Fruit fly (Drosophila melanogaster) whole organism: ENCODE measurements around the gene CG3386.

Source experiments
- CG8478 ChIP-seq: fragments of >200 bp; optimal IDR thresholded peaks from 2 replicates; lab custom pipeline; 2018; ENCODE audit warnings: inconsistent platforms
- EcR ChIP-seq, 2 experiments: fragments of >200 bp; optimal IDR thresholded peaks; 2 replicates each; lab custom pipeline; 2017; ENCODE audit warnings: missing biosample characterization in 2 of 2, missing genetic modification characterization in 2 of 2, missing genetic modification reagents in 2 of 2
- pan ChIP-seq: fragments of >200 bp; optimal IDR thresholded peaks from 2 replicates; lab custom pipeline; 2017
- psq ChIP-seq: fragments of >200 bp; optimal IDR thresholded peaks from 2 replicates; lab custom pipeline; 2017
- usp ChIP-seq: fragments of >200 bp; optimal IDR thresholded peaks from 2 replicates; lab custom pipeline; 2017; ENCODE audit warnings: missing biosample characterization, missing genetic modification characterization, mixed read lengths

DNA sequence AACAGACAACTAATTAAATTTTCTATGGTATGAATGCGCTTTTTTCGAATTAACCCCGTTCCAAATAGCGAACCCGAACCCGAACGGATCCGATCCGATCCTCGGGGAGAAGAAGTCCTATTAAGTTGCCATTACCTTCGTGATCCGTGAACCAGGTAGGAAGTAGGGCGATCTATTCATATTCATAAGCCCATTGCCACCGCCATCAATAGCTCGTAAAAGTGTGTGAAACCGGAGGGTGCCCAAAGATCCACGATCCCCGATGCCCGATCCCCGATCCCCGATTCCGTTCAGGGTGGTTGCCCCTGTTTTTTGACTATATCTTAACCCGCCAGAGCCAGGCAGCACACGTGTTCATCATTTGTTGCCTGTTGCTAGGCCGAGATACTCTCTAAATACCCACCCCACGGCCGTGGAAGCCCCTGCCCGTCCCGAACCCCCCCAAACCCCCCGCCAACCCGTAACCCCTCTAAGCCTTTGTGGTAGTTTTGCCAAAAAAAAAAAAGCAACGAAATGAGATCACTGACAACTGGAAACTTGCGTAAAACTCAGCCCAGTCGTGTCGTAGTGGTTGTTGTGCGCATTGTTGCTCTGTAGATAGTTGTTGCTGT is 36.7 kb downstream of the CG3386 start:
- TF ChIP-seq pan (lab: Kevin White, UChicago) (no peak), EcR (GFP tag; optimal IDR thresholded peaks at IDR 0.05; lab: Kevin White, UChicago) (no peak), CG8478 (no peak), psq (lab: Kevin White, UChicago) (no peak), usp (no peak)
